Worm (Caenorhabditis elegans) whole organism, L3 larva: Measurements from ENCODE around the gene osm-11.

ENCODE experiments used
- R02D3.7 ChIP-seq: fragments of 150-350 bp; optimal IDR thresholded peaks from 2 replicates; lab custom pipeline; 2014; ENCODE audit warnings: missing biosample characterization, missing genetic modification characterization
- aly-2 ChIP-seq: fragments of 150-350 bp; optimal IDR thresholded peaks from 2 replicates; lab custom pipeline; 2014; ENCODE audit warnings: missing biosample characterization, missing genetic modification characterization
- ceh-16 ChIP-seq: sonication (generic microtip); optimal IDR thresholded peaks from 2 replicates; lab custom pipeline; 2017; ENCODE audit warnings: missing biosample characterization, missing genetic modification characterization
- ceh-28 ChIP-seq: fragments of 150-350 bp; optimal IDR thresholded peaks from 2 replicates; lab custom pipeline; 2014; ENCODE audit warnings: missing biosample characterization, missing genetic modification reagents, missing genetic modification characterization
- ceh-82 ChIP-seq: fragments of 150-350 bp; optimal IDR thresholded peaks from 2 replicates; lab custom pipeline; 2014; ENCODE audit warnings: missing biosample characterization, missing genetic modification characterization
- egl-27 ChIP-seq: sonication (generic microtip); optimal IDR thresholded peaks from 4 replicates; lab custom pipeline; 2017; ENCODE audit warnings: missing biosample characterization, missing genetic modification reagents, missing genetic modification characterization
- egl-5 ChIP-seq: fragments of 150-350 bp; optimal IDR thresholded peaks from 2 replicates; lab custom pipeline; 2017; ENCODE audit warnings: missing biosample characterization, missing genetic modification reagents, missing genetic modification characterization, inconsistent platforms
- elt-1 ChIP-seq: fragments of 150-350 bp; optimal IDR thresholded peaks from 2 replicates; lab custom pipeline; 2014; ENCODE audit warnings: missing biosample characterization, missing genetic modification characterization
- elt-2 ChIP-seq: sonication (generic microtip); optimal IDR thresholded peaks from 2 replicates; lab custom pipeline; 2016; ENCODE audit warnings: missing genetic modification reagents, mild to moderate bottlenecking, missing genetic modification characterization, missing compliant biosample characterization
- elt-3 ChIP-seq, 3 experiments: fragments of 150-350 bp in 1 of 3; sonication (generic microtip) in 2 of 3; optimal IDR thresholded peaks; 2 replicates in 2 of 3; 4 replicates in 1 of 3; lab custom pipeline; 2014 to 2017; ENCODE audit warnings: missing biosample characterization in 3 of 3, missing genetic modification characterization in 3 of 3
- eor-1 ChIP-seq, 2 experiments: fragments of 150-350 bp; optimal IDR thresholded peaks; 2 replicates each; lab custom pipeline; 2014 to 2018; ENCODE audit warnings: missing biosample characterization in 2 of 2, missing genetic modification characterization in 2 of 2
- fkh-10 ChIP-seq: sonication (generic microtip); optimal IDR thresholded peaks from 2 replicates; lab custom pipeline; 2017; ENCODE audit warnings: missing biosample characterization, missing genetic modification reagents, missing genetic modification characterization
- fkh-2 ChIP-seq: fragments of 150-350 bp; optimal IDR thresholded peaks from 2 replicates; lab custom pipeline; 2014; ENCODE audit warnings: missing biosample characterization, missing genetic modification reagents, missing genetic modification characterization
- hmg-11 ChIP-seq: sonication (generic microtip); optimal IDR thresholded peaks from 2 replicates; lab custom pipeline; 2016; ENCODE audit warnings: missing genetic modification characterization, missing compliant biosample characterization
- jun-1 ChIP-seq: fragments of 150-350 bp; optimal IDR thresholded peaks from 2 replicates; lab custom pipeline; 2014; ENCODE audit warnings: missing biosample characterization, missing genetic modification reagents, missing genetic modification characterization
- lin-15B ChIP-seq: fragments of 150-350 bp; optimal IDR thresholded peaks from 2 replicates; lab custom pipeline; 2014; ENCODE audit warnings: missing biosample characterization, missing genetic modification characterization
- lin-39 ChIP-seq: fragments of 150-350 bp; optimal IDR thresholded peaks from 2 replicates; lab custom pipeline; 2018; ENCODE audit warnings: missing biosample characterization, missing genetic modification reagents, missing genetic modification characterization
- mdl-1 ChIP-seq: fragments of 150-350 bp; optimal IDR thresholded peaks from 2 replicates; lab custom pipeline; 2014; ENCODE audit warnings: missing biosample characterization, missing genetic modification characterization
- mml-1 ChIP-seq: fragments of 150-350 bp; sonication (generic microtip); optimal IDR thresholded peaks from 3 replicates; lab custom pipeline; 2014; ENCODE audit warnings: missing biosample characterization, missing genetic modification characterization
- nfya-1 ChIP-seq: sonication (generic microtip); optimal IDR thresholded peaks from 2 replicates; lab custom pipeline; 2017; ENCODE audit warnings: missing genetic modification characterization, mild to moderate bottlenecking, missing compliant biosample characterization, antibody characterized with exemption, moderate library complexity; ENCODE audit not compliant: insufficient read depth
- nhr-12 ChIP-seq: fragments of 150-350 bp; optimal IDR thresholded peaks from 2 replicates; lab custom pipeline; 2014; ENCODE audit warnings: missing biosample characterization, missing genetic modification characterization
- nhr-23 ChIP-seq: fragments of 150-350 bp; optimal IDR thresholded peaks from 2 replicates; lab custom pipeline; 2014; ENCODE audit warnings: missing biosample characterization, missing genetic modification reagents, missing genetic modification characterization
- nhr-237 ChIP-seq: fragments of 150-350 bp; optimal IDR thresholded peaks from 2 replicates; lab custom pipeline; 2014; ENCODE audit warnings: missing biosample characterization, missing genetic modification characterization
- nhr-25 ChIP-seq: sonication (generic microtip); optimal IDR thresholded peaks from 2 replicates; lab custom pipeline; 2017; ENCODE audit warnings: missing biosample characterization, missing genetic modification characterization
- nhr-28 ChIP-seq: fragments of 150-350 bp; optimal IDR thresholded peaks from 2 replicates; lab custom pipeline; 2014; ENCODE audit warnings: missing biosample characterization, missing genetic modification characterization
- nhr-43 ChIP-seq: sonication (generic microtip); optimal IDR thresholded peaks from 2 replicates; lab custom pipeline; 2016; ENCODE audit warnings: mild to moderate bottlenecking, missing genetic modification characterization, missing compliant biosample characterization; ENCODE audit not compliant: poor library complexity, severe bottlenecking
- nhr-67 ChIP-seq: fragments of 150-350 bp; optimal IDR thresholded peaks from 2 replicates; lab custom pipeline; 2014; ENCODE audit warnings: missing biosample characterization, missing genetic modification characterization
- nhr-76 ChIP-seq: fragments of 150-350 bp; sonication (generic microtip); optimal IDR thresholded peaks from 5 replicates; lab custom pipeline; 2014; ENCODE audit warnings: missing biosample characterization, missing genetic modification characterization
- nhr-77 ChIP-seq: fragments of 150-350 bp; optimal IDR thresholded peaks from 2 replicates; lab custom pipeline; 2014; ENCODE audit warnings: missing biosample characterization, missing genetic modification characterization
- pha-4 ChIP-seq: fragments of 150-350 bp; optimal IDR thresholded peaks from 2 replicates; lab custom pipeline; 2014; ENCODE audit warnings: missing biosample characterization, missing genetic modification reagents, missing genetic modification characterization
- pqm-1 ChIP-seq: fragments of 150-350 bp; optimal IDR thresholded peaks from 2 replicates; lab custom pipeline; 2017; ENCODE audit warnings: missing biosample characterization, missing genetic modification characterization, inconsistent platforms
- sea-2 ChIP-seq: fragments of 150-350 bp; sonication (generic microtip); optimal IDR thresholded peaks from 4 replicates; lab custom pipeline; 2014; ENCODE audit warnings: missing biosample characterization, missing genetic modification reagents, missing genetic modification characterization
- skn-1 ChIP-seq: fragments of 150-350 bp; optimal IDR thresholded peaks from 2 replicates; lab custom pipeline; 2014; ENCODE audit warnings: missing biosample characterization, missing genetic modification characterization
- snpc-4 ChIP-seq: fragments of 150-350 bp; optimal IDR thresholded peaks from 2 replicates; lab custom pipeline; 2014; ENCODE audit warnings: missing biosample characterization, missing genetic modification characterization
- tbx-2 ChIP-seq: sonication (generic microtip); optimal IDR thresholded peaks from 2 replicates; lab custom pipeline; 2016; ENCODE audit warnings: mild to moderate bottlenecking, missing genetic modification characterization, missing compliant biosample characterization
- unc-62 ChIP-seq: fragments of 150-350 bp; sonication (generic microtip); optimal IDR thresholded peaks from 4 replicates; lab custom pipeline; 2014; ENCODE audit warnings: missing biosample characterization, missing genetic modification reagents, missing genetic modification characterization
- zag-1 ChIP-seq: fragments of 150-350 bp; optimal IDR thresholded peaks from 2 replicates; lab custom pipeline; 2014; ENCODE audit warnings: missing biosample characterization, missing genetic modification characterization
- ztf-4 ChIP-seq: fragments of 150-350 bp; optimal IDR thresholded peaks from 2 replicates; lab custom pipeline; 2014; ENCODE audit warnings: missing biosample characterization, missing genetic modification characterization

Gene osm-11

DNA sequence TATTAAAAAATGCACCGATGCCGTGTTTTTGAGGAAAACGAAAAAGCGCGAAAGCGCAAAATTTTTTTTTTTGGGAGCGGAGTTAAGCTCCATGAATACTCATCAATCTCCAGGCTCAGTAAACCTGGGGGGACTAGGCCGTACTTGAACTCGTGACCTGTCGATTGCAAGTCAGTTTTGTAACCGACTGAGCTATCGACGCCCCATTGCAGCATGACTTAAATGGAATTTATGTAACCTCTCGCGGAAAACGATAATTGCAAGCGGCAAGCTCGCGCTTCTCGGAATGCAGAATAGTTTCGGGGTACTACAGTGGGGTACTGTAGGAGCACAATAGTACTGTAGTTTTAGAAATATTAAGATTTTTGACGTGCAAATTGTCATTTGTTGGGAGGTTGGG is 21.0 kb downstream of the osm-11 start:
- no peak for TF ChIP-seq nhr-12
- no peak for TF ChIP-seq R02D3.7 (tag; lab: Kevin White, UChicago)
- no peak for TF ChIP-seq nhr-25 (tag; lab: Kevin White, UChicago)
- no peak for TF ChIP-seq nhr-237 (tag; lab: Kevin White, UChicago)
- no peak for TF ChIP-seq eor-1 (tag; optimal IDR thresholded peaks at IDR 0.05; lab: Kevin White, UChicago)
- no peak for TF ChIP-seq ceh-28 (tag; lab: Kevin White, UChicago)
- no peak for TF ChIP-seq fkh-2 (tag; lab: Kevin White, UChicago)
- TF ChIP-seq ztf-4 (tag; lab: Kevin White, UChicago): no peak
- no peak for TF ChIP-seq pha-4
- no peak for TF ChIP-seq egl-27 (tag; lab: Kevin White, UChicago)
- no peak for TF ChIP-seq zag-1 (tag; lab: Kevin White, UChicago)
- TF ChIP-seq unc-62: no peak
- TF ChIP-seq tbx-2 (tag; lab: Kevin White, UChicago): no peak

DNA sequence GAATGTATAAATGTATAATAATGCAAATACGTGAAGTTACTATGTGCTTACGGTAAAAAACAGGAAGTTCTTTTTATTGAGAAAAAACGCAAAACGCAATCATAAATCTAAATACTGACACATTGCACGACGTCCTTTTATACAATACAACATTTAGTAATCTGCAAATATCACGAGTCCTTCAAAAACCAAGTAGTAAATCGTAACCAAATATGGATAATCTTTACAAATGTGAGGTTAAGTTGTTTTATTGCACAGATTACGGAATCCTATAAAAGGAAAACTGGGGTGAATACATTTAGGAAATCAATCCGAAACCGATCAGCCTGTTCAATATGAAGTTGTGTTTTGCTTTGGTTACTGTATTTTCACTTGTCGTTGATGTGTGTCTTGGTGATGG is 23.1 kb downstream of the osm-11 start, which contains the start of gene F11C7.7:
Gene F11C7.7 (plus strand): TSS at position 301 of the 400 bp plus-strand sequence.
- TF ChIP-seq mdl-1 (tag; lab: Kevin White, UChicago): no peak
- no peak for TF ChIP-seq nhr-23 (tag; lab: Kevin White, UChicago)
- no peak for TF ChIP-seq elt-2 (tag; lab: Kevin White, UChicago)
- no peak for TF ChIP-seq nhr-67 (tag; lab: Kevin White, UChicago)
- TF ChIP-seq fkh-2 (tag; lab: Kevin White, UChicago): no peak
- TF ChIP-seq lin-39 (tag; lab: Kevin White, UChicago): no peak
- TF ChIP-seq nhr-12: no peak

DNA sequence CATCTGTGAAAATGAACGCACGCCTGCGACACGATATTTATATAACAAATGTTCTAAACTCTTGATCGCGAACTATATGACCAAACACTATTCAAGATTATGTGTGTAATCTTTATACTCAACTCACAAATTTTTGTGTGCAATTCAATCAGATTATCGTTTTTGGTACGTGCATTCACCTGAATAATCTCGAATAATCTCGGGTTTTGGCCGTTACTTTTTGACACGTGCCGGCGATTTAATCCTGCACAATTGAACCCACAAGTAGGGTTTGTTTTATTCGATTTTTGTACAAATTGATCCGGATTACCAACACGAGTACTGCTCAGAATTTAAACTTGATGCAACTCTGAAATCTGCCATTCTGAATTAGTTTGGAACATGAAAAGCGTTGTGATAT is 24.9 kb downstream of the osm-11 start, which contains the start of the genes vap-1 and F11C7.2:
Gene vap-1 (minus strand): TSS at position 101 of the 400 bp plus-strand sequence.
Gene F11C7.2 (plus strand): TSS at position 359 of the 400 bp plus-strand sequence.
- TF ChIP-seq nhr-77 (tag; lab: Kevin White, UChicago) (no peak), lin-15B (tag; lab: Kevin White, UChicago) (no peak), pha-4 (no peak), unc-62 (no peak), nhr-43 (no peak), eor-1 (tag; optimal IDR thresholded peaks at IDR 0.05; lab: Kevin White, UChicago) (no peak)

DNA sequence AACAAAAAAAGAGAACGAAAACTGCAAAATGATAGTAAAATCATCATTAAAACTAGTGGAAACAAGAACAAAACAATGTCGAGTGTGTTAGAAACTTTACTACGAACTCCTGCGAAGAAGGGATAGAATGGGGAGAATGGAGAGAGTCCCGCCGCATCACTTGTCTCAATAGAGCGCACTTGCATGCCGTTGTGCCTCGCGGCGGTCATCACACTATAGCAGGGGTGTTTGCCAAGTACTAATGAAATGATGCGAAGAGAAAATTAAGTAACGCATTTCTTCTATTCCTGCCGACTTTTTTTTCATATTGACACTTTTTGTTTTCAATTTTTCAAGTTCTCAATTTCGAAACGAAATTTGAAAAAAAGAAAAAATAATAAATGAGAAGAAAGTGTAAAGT is 29.2 kb downstream of the osm-11 start:
- TF ChIP-seq nhr-43 (peak; percentile 44), lin-15B (tag; lab: Kevin White, UChicago) (peak; percentile 82), nfya-1 (tag; lab: Kevin White, UChicago) (peak; percentile 62), ztf-4 (tag; lab: Kevin White, UChicago) (no peak), unc-62 (no peak), mml-1 (tag; lab: Kevin White, UChicago) (no peak), ceh-16 (no peak), sea-2 (no peak), aly-2 (no peak), elt-1 (tag; lab: Kevin White, UChicago) (no peak), nhr-28 (no peak), fkh-10 (peak; percentile 69), nhr-76 (tag; lab: Kevin White, UChicago) (no peak), hmg-11 (tag; lab: Kevin White, UChicago) (peak; percentile 82), lin-39 (tag; lab: Kevin White, UChicago) (peak; percentile 59), eor-1 (tag; optimal IDR thresholded peaks at IDR 0.05; lab: Kevin White, UChicago) (no peak), zag-1 (tag; lab: Kevin White, UChicago) (no peak), pqm-1 (tag; lab: Kevin White, UChicago) (no peak), jun-1 (tag; lab: Kevin White, UChicago) (peak; percentile 17), elt-3 (tag; optimal IDR thresholded peaks at IDR 0.05; lab: Kevin White, UChicago) (no peak), skn-1 (tag; lab: Kevin White, UChicago) (no peak), mdl-1 (tag; lab: Kevin White, UChicago) (no peak), fkh-2 (tag; lab: Kevin White, UChicago) (no peak), egl-5 (tag; lab: Kevin White, UChicago) (peak; percentile 12), snpc-4 (tag; lab: Kevin White, UChicago) (peak; percentile 84), nhr-23 (tag; lab: Kevin White, UChicago) (peak; percentile 72), ceh-82 (tag; lab: Kevin White, UChicago) (no peak), nhr-25 (tag; lab: Kevin White, UChicago) (peak; percentile 78), pha-4 (peak; percentile 92), elt-2 (tag; lab: Kevin White, UChicago) (peak; percentile 51)
